Worm (Caenorhabditis elegans) whole organism, L4 larva: Measurements from ENCODE around the gene K09C4.2.

Source experiments
- D1046.2 ChIP-seq: fragments of 200-800 bp; sonication (Bioruptor generic); IDR thresholded peaks from 2 replicates; pipeline ENCODE4 v1.3.6; 2022; ENCODE audit warnings: missing genetic modification characterization, missing compliant biosample characterization
- F44E2.7 ChIP-seq: fragments of 200-800 bp; sonication (Bioruptor generic); IDR thresholded peaks from 2 replicates; pipeline ENCODE4 v2.1.2; 2022; ENCODE audit warnings: missing genetic modification characterization, missing compliant biosample characterization
- R02D3.7 ChIP-seq: fragments of 150-350 bp; sonication (generic microtip); optimal IDR thresholded peaks from 3 replicates; lab custom pipeline; 2014; ENCODE audit warnings: missing biosample characterization, missing genetic modification characterization
- Y105C5A.15 ChIP-seq: fragments of 200-800 bp; sonication (Bioruptor generic); IDR thresholded peaks from 2 replicates; pipeline ENCODE4 v1.3.6; 2022; ENCODE audit warnings: missing genetic modification characterization, missing compliant biosample characterization
- Y75B8A.6 ChIP-seq: fragments of 200-800 bp; sonication (Bioruptor generic); IDR thresholded peaks from 2 replicates; pipeline ENCODE4 v1.3.6; 2022; ENCODE audit warnings: missing genetic modification reagents, missing genetic modification characterization, missing compliant biosample characterization
- aha-1 ChIP-seq: fragments of 150-350 bp; peaks from one replicate; lab custom pipeline; 2014; ENCODE audit warnings: missing biosample characterization, missing genetic modification characterization
- ama-1 ChIP-seq: fragments of 150-350 bp; optimal IDR thresholded peaks from 2 replicates; lab custom pipeline; 2014; ENCODE audit warnings: inconsistent platforms, mixed read lengths
- ceh-20 ChIP-seq: fragments of 200-800 bp; sonication (Bioruptor generic); IDR thresholded peaks from 2 replicates; pipeline ENCODE4 v1.3.6; 2022; ENCODE audit warnings: missing genetic modification reagents, missing genetic modification characterization, missing compliant biosample characterization
- ceh-32 ChIP-seq: sonication (generic microtip); optimal IDR thresholded peaks from 2 replicates; lab custom pipeline; 2016; ENCODE audit warnings: mild to moderate bottlenecking, missing genetic modification characterization, missing compliant biosample characterization; ENCODE audit not compliant: poor library complexity
- ceh-44 ChIP-seq: fragments of 200-800 bp; sonication (Bioruptor generic); IDR thresholded peaks from 2 replicates; pipeline ENCODE4 v1.3.6; 2022; ENCODE audit warnings: missing genetic modification reagents, missing genetic modification characterization, missing compliant biosample characterization
- ceh-62 ChIP-seq: sonication (generic microtip); optimal IDR thresholded peaks from 2 replicates; lab custom pipeline; 2017; ENCODE audit warnings: missing biosample characterization, missing genetic modification characterization
- ces-1 ChIP-seq: fragments of 150-350 bp; sonication (generic microtip); optimal IDR thresholded peaks from 4 replicates; lab custom pipeline; 2014; ENCODE audit warnings: missing biosample characterization, missing genetic modification reagents, missing genetic modification characterization
- cey-2 ChIP-seq: sonication (generic microtip); optimal IDR thresholded peaks from 3 replicates; lab custom pipeline; 2017; ENCODE audit warnings: missing genetic modification characterization, mild to moderate bottlenecking, missing compliant biosample characterization, antibody characterized with exemption, borderline replicate concordance; ENCODE audit not compliant: insufficient read depth
- ctbp-1 ChIP-seq: fragments of 200-800 bp; sonication (Bioruptor generic); IDR thresholded peaks from 2 replicates; pipeline ENCODE4 v1.3.6; 2022; ENCODE audit warnings: missing genetic modification reagents, missing genetic modification characterization, missing compliant biosample characterization
- daf-12 ChIP-seq: fragments of 150-350 bp; optimal IDR thresholded peaks from 2 replicates; lab custom pipeline; 2014; ENCODE audit warnings: missing biosample characterization, missing genetic modification reagents, missing genetic modification characterization
- daf-16 ChIP-seq, 3 experiments: sonication (generic microtip); optimal IDR thresholded peaks; 2 replicates each; lab custom pipeline; 2016 to 2017; ENCODE audit warnings: missing genetic modification characterization in 3 of 3, missing genetic modification reagents in 3 of 3, mild to moderate bottlenecking in 2 of 3, missing compliant biosample characterization in 2 of 3, missing biosample characterization in 1 of 3, moderate library complexity in 1 of 3
- daf-19 ChIP-seq: fragments of 200-800 bp; sonication (Bioruptor generic); conservative IDR thresholded peaks from 2 replicates; pipeline ENCODE4 v1.3.6; 2022; ENCODE audit warnings: missing genetic modification characterization, missing compliant biosample characterization
- dmd-6 ChIP-seq: fragments of 200-800 bp; sonication (Bioruptor generic); IDR thresholded peaks from 2 replicates; pipeline ENCODE4 v1.3.6; 2022; ENCODE audit warnings: missing genetic modification reagents, missing genetic modification characterization, missing compliant biosample characterization
- dve-1 ChIP-seq: sonication (generic microtip); optimal IDR thresholded peaks from 2 replicates; lab custom pipeline; 2017; ENCODE audit warnings: antibody characterized with exemption, mild to moderate bottlenecking, missing genetic modification characterization, missing compliant biosample characterization; ENCODE audit not compliant: insufficient read depth
- egl-27 ChIP-seq: sonication (generic microtip); optimal IDR thresholded peaks from 3 replicates; lab custom pipeline; 2017; ENCODE audit warnings: missing biosample characterization, missing genetic modification reagents, missing genetic modification characterization
- fkh-10 ChIP-seq: fragments of 150-350 bp; optimal IDR thresholded peaks from 2 replicates; lab custom pipeline; 2014; ENCODE audit warnings: missing biosample characterization, missing genetic modification reagents, missing genetic modification characterization
- gei-8 ChIP-seq: fragments of 200-800 bp; sonication (Bioruptor generic); optimal IDR thresholded peaks from 2 replicates; lab custom pipeline; 2018; ENCODE audit warnings: mild to moderate bottlenecking, missing genetic modification characterization, missing compliant biosample characterization
- hlh-11 ChIP-seq: fragments of 200-800 bp; sonication (Bioruptor generic); optimal IDR thresholded peaks from 2 replicates; lab custom pipeline; 2018; ENCODE audit warnings: mild to moderate bottlenecking, missing genetic modification characterization, missing compliant biosample characterization
- hlh-30 ChIP-seq: sonication (generic microtip); optimal IDR thresholded peaks from 2 replicates; lab custom pipeline; 2017; ENCODE audit warnings: antibody characterized with exemption, mild to moderate bottlenecking, missing genetic modification characterization, missing compliant biosample characterization; ENCODE audit not compliant: insufficient read depth
- jun-1 ChIP-seq: fragments of 150-350 bp; optimal IDR thresholded peaks from 2 replicates; lab custom pipeline; 2014; ENCODE audit warnings: missing biosample characterization, missing genetic modification reagents, missing genetic modification characterization
- lir-3 ChIP-seq: sonication (generic microtip); optimal IDR thresholded peaks from 2 replicates; lab custom pipeline; 2016; ENCODE audit warnings: mild to moderate bottlenecking, missing genetic modification characterization, missing compliant biosample characterization
- madf-5 ChIP-seq, 2 experiments: fragments of 200-800 bp; sonication (Bioruptor generic); IDR thresholded peaks; 2 replicates each; pipeline ENCODE4 v1.3.6; 2022; ENCODE audit warnings: missing compliant biosample characterization in 2 of 2, missing genetic modification characterization in 2 of 2
- mes-2 ChIP-seq: sonication (generic microtip); optimal IDR thresholded peaks from 2 replicates; lab custom pipeline; 2016; ENCODE audit warnings: missing genotype, mild to moderate bottlenecking, missing genetic modification characterization, missing compliant biosample characterization; ENCODE audit not compliant: poor library complexity, severe bottlenecking
- nhr-102 ChIP-seq: sonication (generic microtip); optimal IDR thresholded peaks from 2 replicates; lab custom pipeline; 2016; ENCODE audit warnings: mild to moderate bottlenecking, missing genetic modification characterization, moderate library complexity, missing compliant biosample characterization
- nhr-111 ChIP-seq: fragments of 200-800 bp; sonication (Bioruptor generic); optimal IDR thresholded peaks from 2 replicates; lab custom pipeline; 2018; ENCODE audit warnings: mild to moderate bottlenecking, missing genetic modification characterization, missing compliant biosample characterization
- nhr-28 ChIP-seq: fragments of 150-350 bp; optimal IDR thresholded peaks from 2 replicates; lab custom pipeline; 2014; ENCODE audit warnings: missing biosample characterization, missing genetic modification characterization
- nhr-48 ChIP-seq: sonication (generic microtip); optimal IDR thresholded peaks from 2 replicates; lab custom pipeline; 2016; ENCODE audit warnings: mild to moderate bottlenecking, missing genetic modification characterization, missing compliant biosample characterization
- nhr-6 ChIP-seq: fragments of 150-350 bp; optimal IDR thresholded peaks from 2 replicates; lab custom pipeline; 2014; ENCODE audit warnings: missing biosample characterization, missing genetic modification characterization
- php-3 ChIP-seq: fragments of 200-800 bp; sonication (Bioruptor generic); IDR thresholded peaks from 2 replicates; pipeline ENCODE4 v1.3.6; 2022; ENCODE audit warnings: missing genetic modification reagents, missing genetic modification characterization, missing compliant biosample characterization
- saeg-2 ChIP-seq: fragments of 200-800 bp; sonication (Bioruptor generic); IDR thresholded peaks from 2 replicates; pipeline ENCODE4 v1.3.6; 2022; ENCODE audit warnings: missing genetic modification reagents, missing genetic modification characterization, missing compliant biosample characterization
- tra-1 ChIP-seq: fragments of 200-800 bp; sonication (Bioruptor generic); IDR thresholded peaks from 2 replicates; pipeline ENCODE4 v1.3.6; 2022; ENCODE audit warnings: missing genetic modification reagents, missing genetic modification characterization, missing compliant biosample characterization
- unc-62 ChIP-seq, 3 experiments: fragments of 150-350 bp in 1 of 3; sonication (generic microtip); optimal IDR thresholded peaks in 2 of 3; peaks in 1 of 3; 1 replicate in 1 of 3; 2 replicates in 2 of 3; lab custom pipeline; 2014 to 2017; ENCODE audit warnings: missing biosample characterization in 3 of 3, missing genetic modification characterization in 3 of 3, missing genetic modification reagents in 3 of 3, missing genotype in 1 of 3
- zag-1 ChIP-seq: fragments of 150-350 bp; optimal IDR thresholded peaks from 2 replicates; lab custom pipeline; 2014; ENCODE audit warnings: missing biosample characterization, missing genetic modification characterization
- zfp-3 ChIP-seq: fragments of 200-800 bp; sonication (Bioruptor generic); conservative IDR thresholded peaks from 2 replicates; pipeline ENCODE4 v1.3.6; 2022; ENCODE audit warnings: missing genetic modification reagents, missing genetic modification characterization, missing compliant biosample characterization
- zip-11 ChIP-seq: fragments of 200-800 bp; sonication (Bioruptor generic); IDR thresholded peaks from 2 replicates; pipeline ENCODE4 v1.3.6; 2022; ENCODE audit warnings: missing genetic modification characterization, missing compliant biosample characterization

Gene K09C4.2

DNA sequence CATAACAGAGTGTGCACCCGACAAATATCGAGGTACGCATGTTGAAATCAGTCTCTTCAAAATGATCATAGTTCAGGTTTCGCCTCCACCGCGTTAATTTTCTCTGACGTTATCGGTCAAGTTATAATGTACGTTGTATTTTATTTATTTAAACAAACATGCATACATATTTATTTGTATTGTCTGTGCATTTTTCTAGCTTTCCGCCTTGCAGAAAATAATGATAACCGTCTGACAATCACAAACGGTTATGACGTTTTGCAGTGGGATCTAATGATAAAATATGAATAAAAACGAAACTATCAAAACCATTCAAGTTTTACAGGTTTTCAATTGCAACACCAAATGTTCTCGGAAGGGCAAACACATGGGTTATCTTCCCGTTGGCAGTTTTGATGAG is 13.1 kb upstream of the K09C4.2 start:
- TF ChIP-seq lir-3 = no peak
- TF ChIP-seq Y105C5A.15 (GFP tag; lab: Robert Waterston, UW) = no peak
- TF ChIP-seq hlh-11 = peak; percentile 48
- TF ChIP-seq jun-1 = no peak
- no peak for TF ChIP-seq R02D3.7 (tag; lab: Kevin White, UChicago)
- no peak for TF ChIP-seq ceh-32 (tag; lab: Kevin White, UChicago)
- TF ChIP-seq zip-11 (GFP tag; lab: Robert Waterston, UW) = no peak
- peak; percentile 42 for TF ChIP-seq nhr-48
- TF ChIP-seq F44E2.7 = no peak
- TF ChIP-seq daf-16 (GFP tag; optimal IDR thresholded peaks at IDR 0.05; lab: Kevin White, UChicago) = no peak
- peak; percentile 69 for TF ChIP-seq daf-16 (tag; optimal IDR thresholded peaks at IDR 0.05; lab: Kevin White, UChicago)
- no peak for TF ChIP-seq gei-8
- no peak for TF ChIP-seq zag-1 (tag; lab: Kevin White, UChicago)
- no peak for TF ChIP-seq nhr-111 (GFP tag; lab: Kevin White, UChicago)
- peak; percentile 29 for TF ChIP-seq dve-1 (tag; lab: Kevin White, UChicago)
- peak; percentile 5 for TF ChIP-seq nhr-28 (tag; lab: Kevin White, UChicago)
- no peak for TF ChIP-seq ama-1
- TF ChIP-seq php-3 (GFP tag; lab: Robert Waterston, UW) = peak; percentile 58; the same call in 1 of the 2 replicates
- TF ChIP-seq unc-62 (GFP tag; optimal IDR thresholded peaks at IDR 0.05 in 1 of 2; lab: Kevin White, UChicago) = no peak
- TF ChIP-seq unc-62 (tag; optimal IDR thresholded peaks at IDR 0.05; lab: Kevin White, UChicago) = no peak
- no peak for TF ChIP-seq ceh-44 (GFP tag; lab: Robert Waterston, UW)
- no peak for TF ChIP-seq daf-19 (GFP tag; lab: Robert Waterston, UW)
- TF ChIP-seq ctbp-1 (GFP tag; lab: Robert Waterston, UW) = no peak
- TF ChIP-seq daf-12 (tag; lab: Kevin White, UChicago) = no peak
- no peak for TF ChIP-seq fkh-10 (GFP tag; lab: Kevin White, UChicago)
- TF ChIP-seq nhr-102 (tag; lab: Kevin White, UChicago) = no peak
- no peak for TF ChIP-seq egl-27 (tag; lab: Kevin White, UChicago)
- no peak for TF ChIP-seq ceh-62 (tag; lab: Kevin White, UChicago)
- TF ChIP-seq zfp-3 (GFP tag; lab: Robert Waterston, UW) = no peak
- peak; percentile 73 for TF ChIP-seq aha-1
- no peak for TF ChIP-seq ces-1 (GFP tag; lab: Kevin White, UChicago)
- peak; percentile 0 for TF ChIP-seq nhr-6 (tag; lab: Kevin White, UChicago)
- TF ChIP-seq ceh-20 = no peak
- TF ChIP-seq hlh-30 = no peak
- TF ChIP-seq tra-1 (GFP tag; lab: Robert Waterston, UW) = no peak
- peak; percentile 45; the same call in 1 of the 2 replicates for TF ChIP-seq saeg-2 (GFP tag; lab: Robert Waterston, UW)
- TF ChIP-seq mes-2 (tag; lab: Kevin White, UChicago) = no peak
- TF ChIP-seq madf-5 (GFP tag; IDR thresholded peaks at IDR 0.05; lab: Robert Waterston, UW) = no peak
- no peak for TF ChIP-seq Y75B8A.6 (GFP tag; lab: Robert Waterston, UW)
- no peak for TF ChIP-seq D1046.2 (GFP tag; lab: Robert Waterston, UW)
- TF ChIP-seq dmd-6 = peak; percentile 58
- TF ChIP-seq, all 104 proteins: peak for 10

DNA sequence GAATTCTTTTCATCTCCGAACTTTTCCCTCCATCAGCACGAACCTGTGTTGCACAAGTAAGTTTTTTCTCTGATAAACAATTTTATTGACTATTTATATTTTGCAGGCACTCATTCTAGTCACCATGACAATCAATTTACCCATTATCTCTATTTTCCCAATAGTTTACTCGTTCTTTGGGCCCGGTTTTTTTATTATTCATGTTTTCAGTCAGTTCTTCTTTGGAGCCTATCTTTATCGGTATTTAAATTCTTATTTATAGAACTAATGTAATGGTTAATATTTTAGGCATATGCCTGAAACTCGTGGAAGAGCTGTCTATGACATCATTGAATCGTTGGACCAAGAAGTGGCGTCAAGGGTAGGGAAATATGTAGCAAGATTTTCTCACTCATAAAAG is 11.3 kb upstream of the K09C4.2 start:
- TF ChIP-seq php-3 (GFP tag; lab: Robert Waterston, UW) (peak; percentile 54; the same call in 1 of the 2 replicates), cey-2 (tag; lab: Kevin White, UChicago) (no peak), daf-16 (GFP tag; optimal IDR thresholded peaks at IDR 0.05; lab: Kevin White, UChicago) (no peak), daf-16 (tag; optimal IDR thresholded peaks at IDR 0.05; lab: Kevin White, UChicago) (peak; percentile 95), aha-1 (no peak), dmd-6 (peak; percentile 18; the same call in 1 of the 2 replicates), dve-1 (tag; lab: Kevin White, UChicago) (peak; percentile 19)
